Fruit fly (Drosophila melanogaster): ENCODE measurements around the gene CG43335.

The CG43335 gene

dm6 chr3R:15596022-15596438 is 39.2 kb upstream of the CG43335 start (continued):
- peak; percentile 91 for TF ChIP-seq Eip78C (GFP tag)
- peak; percentile 31 for TF ChIP-seq Sox15 (GFP tag; optimal IDR thresholded peaks at IDR 0.05)
- no peak for TF ChIP-seq fkh (GFP tag; optimal IDR thresholded peaks at IDR 0.05)
- peak; percentile 37 for TF ChIP-seq Hr4 (GFP tag; optimal IDR thresholded peaks at IDR 0.05)
- peak; percentile 0 for TF ChIP-seq CG16779 (tag; optimal IDR thresholded peaks at IDR 0.05)
- TF ChIP-seq CG11762 (GFP tag; optimal IDR thresholded peaks at IDR 0.05; ENCODE audit: insufficient read depth) = no peak
- peak; percentile 69 for TF ChIP-seq spab (GFP tag; optimal IDR thresholded peaks at IDR 0.05)
- TF ChIP-seq cyc (GFP tag; optimal IDR thresholded peaks at IDR 0.05) = peak; percentile 46
- TF ChIP-seq Eip75B (GFP tag; optimal IDR thresholded peaks at IDR 0.05) = peak; percentile 62
- TF ChIP-seq CG10669 (GFP tag; optimal IDR thresholded peaks at IDR 0.05) = peak; percentile 77
- TF ChIP-seq CG6163 (GFP tag; IDR thresholded peaks at IDR 0.05) = 0 out of 3 replicates have a peak, but pooled peaks have one; percentile 33
- peak; percentile 84 for TF ChIP-seq svp (GFP tag)
- TF ChIP-seq CG11294 (GFP tag; IDR thresholded peaks at IDR 0.05) = no peak
- TF ChIP-seq CG34406 (GFP tag; optimal IDR thresholded peaks at IDR 0.05) = peak; percentile 34
- TF ChIP-seq CG7368 (GFP tag; optimal IDR thresholded peaks at IDR 0.05) = peak; percentile 17
- TF ChIP-seq CG3032 (tag; optimal IDR thresholded peaks at IDR 0.05) = peak; percentile 65
- TF ChIP-seq CG3919 (GFP tag; optimal IDR thresholded peaks at IDR 0.05) = peak; percentile 56
- TF ChIP-seq CG31627 (GFP tag; optimal IDR thresholded peaks at IDR 0.05) = peak; percentile 45
- no peak for TF ChIP-seq Ets21C (GFP tag; optimal IDR thresholded peaks at IDR 0.05)
- TF ChIP-seq eg (GFP tag; IDR thresholded peaks at IDR 0.05) = no peak

- TF ChIP-seq achi (GFP tag; optimal IDR thresholded peaks at IDR 0.05) = no peak
- no peak for TF ChIP-seq CG6854 (GFP tag; optimal IDR thresholded peaks at IDR 0.05)
- no peak for TF ChIP-seq Gug (GFP tag; IDR thresholded peaks at IDR 0.05)
- TF ChIP-seq fd59A (GFP tag; optimal IDR thresholded peaks at IDR 0.05) = no peak
These were observed 35.1 kb upstream of the CG43335 start for dm6 chr3R:15600138-15600537.

- TF ChIP-seq pdm3 (GFP tag; optimal IDR thresholded peaks at IDR 0.05) = no peak
- TF ChIP-seq spab (GFP tag; optimal IDR thresholded peaks at IDR 0.05) = no peak
- no peak for TF ChIP-seq fd59A (GFP tag; optimal IDR thresholded peaks at IDR 0.05)
- TF ChIP-seq Lpt (GFP tag; optimal IDR thresholded peaks at IDR 0.05) = no peak
- TF ChIP-seq salr (GFP tag; optimal IDR thresholded peaks at IDR 0.05) = no peak
- no peak for TF ChIP-seq Blimp-1 (GFP tag; optimal IDR thresholded peaks at IDR 0.05)
- TF ChIP-seq CG34406 (GFP tag; optimal IDR thresholded peaks at IDR 0.05) = no peak
- TF ChIP-seq CG1621 (tag; optimal IDR thresholded peaks at IDR 0.05) = no peak
- TF ChIP-seq dac (GFP tag; optimal IDR thresholded peaks at IDR 0.05) = no peak
- no peak for TF ChIP-seq OdsH (GFP tag; optimal IDR thresholded peaks at IDR 0.05)
- TF ChIP-seq CG16779 (tag; optimal IDR thresholded peaks at IDR 0.05) = no peak
- TF ChIP-seq ss (GFP tag; optimal IDR thresholded peaks at IDR 0.05) = no peak
- TF ChIP-seq fd85E (GFP tag; optimal IDR thresholded peaks at IDR 0.05) = no peak
- no peak for TF ChIP-seq Eip78C (GFP tag)
- no peak for TF ChIP-seq CG8632 (GFP tag; optimal IDR thresholded peaks at IDR 0.05)
- no peak for TF ChIP-seq CG31627 (GFP tag; optimal IDR thresholded peaks at IDR 0.05)
- TF ChIP-seq CG10631 (GFP tag; optimal IDR thresholded peaks at IDR 0.05) = no peak
- no peak for TF ChIP-seq CG6792 (GFP tag; optimal IDR thresholded peaks at IDR 0.05)
These were observed 26.0 kb upstream of the CG43335 start for dm6 chr3R:15609230-15609629.

dm6 chr3R:15611692-15612091 is 23.6 kb upstream of the CG43335 start:
- TF ChIP-seq CG6163 (GFP tag; IDR thresholded peaks at IDR 0.05) = no peak
- TF ChIP-seq Lpt (GFP tag; optimal IDR thresholded peaks at IDR 0.05) = no peak
- no peak for TF ChIP-seq Gug (GFP tag; IDR thresholded peaks at IDR 0.05)
- TF ChIP-seq CG10631 (GFP tag; optimal IDR thresholded peaks at IDR 0.05) = no peak
- no peak for TF ChIP-seq CG15336 (GFP tag; IDR thresholded peaks at IDR 0.05)
- TF ChIP-seq OdsH (GFP tag; optimal IDR thresholded peaks at IDR 0.05) = peak; percentile 17
- TF ChIP-seq Smox (GFP tag; optimal IDR thresholded peaks at IDR 0.05) = peak; percentile 42
- no peak for TF ChIP-seq CG11294 (GFP tag; IDR thresholded peaks at IDR 0.05)
- no peak for TF ChIP-seq fkh (GFP tag; optimal IDR thresholded peaks at IDR 0.05)
- TF ChIP-seq spab (GFP tag; optimal IDR thresholded peaks at IDR 0.05) = no peak
- TF ChIP-seq CG1621 (tag; optimal IDR thresholded peaks at IDR 0.05) = no peak
- TF ChIP-seq cyc (GFP tag; optimal IDR thresholded peaks at IDR 0.05) = peak; percentile 35
- no peak for TF ChIP-seq fd85E (GFP tag; optimal IDR thresholded peaks at IDR 0.05)
- peak; percentile 38 for TF ChIP-seq esn (GFP tag; optimal IDR thresholded peaks at IDR 0.05)
- TF ChIP-seq Eip75B (GFP tag; optimal IDR thresholded peaks at IDR 0.05) = no peak
- no peak for TF ChIP-seq fd59A (GFP tag; optimal IDR thresholded peaks at IDR 0.05)
- TF ChIP-seq CG6792 (GFP tag; optimal IDR thresholded peaks at IDR 0.05) = peak; percentile 3
- no peak for TF ChIP-seq salr (GFP tag; optimal IDR thresholded peaks at IDR 0.05)
- TF ChIP-seq Hr4 (GFP tag; optimal IDR thresholded peaks at IDR 0.05) = no peak
- TF ChIP-seq Eip93F (GFP tag; optimal IDR thresholded peaks at IDR 0.05) = no peak
- no peak for TF ChIP-seq CG6808 (GFP tag; optimal IDR thresholded peaks at IDR 0.05)
- peak; percentile 9 for TF ChIP-seq topi (GFP tag; optimal IDR thresholded peaks at IDR 0.05)
- TF ChIP-seq CG34406 (GFP tag; optimal IDR thresholded peaks at IDR 0.05) = no peak
- TF ChIP-seq CG6854 (GFP tag; optimal IDR thresholded peaks at IDR 0.05) = no peak
- TF ChIP-seq dac (GFP tag; optimal IDR thresholded peaks at IDR 0.05) = no peak
- no peak for TF ChIP-seq CG11762 (GFP tag; optimal IDR thresholded peaks at IDR 0.05; ENCODE audit: insufficient read depth)
- TF ChIP-seq Hr39 (GFP tag; optimal IDR thresholded peaks at IDR 0.05) = peak; percentile 36
- no peak for TF ChIP-seq Hr38 (GFP tag; optimal IDR thresholded peaks at IDR 0.05)

Data from whole organism, prepupa.